Worm (Caenorhabditis elegans) whole organism, early embryonic: Measurements from ENCODE around the gene F53F4.11.

Experiments
- B0310.2 ChIP-seq: sonication (generic microtip); optimal IDR thresholded peaks from 2 replicates; lab custom pipeline; 2016; ENCODE audit warnings: mild to moderate bottlenecking, missing genetic modification characterization, missing compliant biosample characterization
- F13C5.2 ChIP-seq: sonication (generic microtip); optimal IDR thresholded peaks from 2 replicates; lab custom pipeline; 2017; ENCODE audit warnings: mild to moderate bottlenecking, missing genetic modification characterization, inconsistent platforms, missing compliant biosample characterization
- aly-1 ChIP-seq: sonication (generic microtip); optimal IDR thresholded peaks from 2 replicates; lab custom pipeline; 2016; ENCODE audit warnings: missing genetic modification characterization, missing compliant biosample characterization
- ama-1 ChIP-seq: fragments of 150-350 bp; optimal IDR thresholded peaks from 2 replicates; lab custom pipeline; 2014
- ceh-13 ChIP-seq: fragments of 200-800 bp; sonication (Bioruptor generic); optimal IDR thresholded peaks from 2 replicates; lab custom pipeline; 2018; ENCODE audit warnings: mild to moderate bottlenecking, missing genetic modification characterization, missing compliant biosample characterization
- ceh-36 ChIP-seq: sonication (generic microtip); optimal IDR thresholded peaks from 2 replicates; lab custom pipeline; 2016; ENCODE audit warnings: missing genetic modification characterization, inconsistent platforms, missing compliant biosample characterization
- ets-7 ChIP-seq: sonication (generic microtip); optimal IDR thresholded peaks from 2 replicates; lab custom pipeline; 2016; ENCODE audit warnings: missing genotype, missing genetic modification characterization, missing compliant biosample characterization
- flt-1 ChIP-seq: fragments of 200-800 bp; sonication (Bioruptor generic); IDR thresholded peaks from 2 replicates; pipeline ENCODE4 v1.3.6; 2022; ENCODE audit warnings: missing genetic modification characterization, missing compliant biosample characterization
- hmbx-1 ChIP-seq: sonication (generic microtip); optimal IDR thresholded peaks from 2 replicates; lab custom pipeline; 2016; ENCODE audit warnings: mild to moderate bottlenecking, missing genetic modification characterization, missing compliant biosample characterization
- hmg-4 ChIP-seq: fragments of 200-800 bp; sonication (Bioruptor generic); optimal IDR thresholded peaks from 2 replicates; lab custom pipeline; 2018; ENCODE audit warnings: mild to moderate bottlenecking, missing genetic modification characterization, missing compliant biosample characterization
- hnd-1 ChIP-seq: sonication (generic microtip); optimal IDR thresholded peaks from 2 replicates; lab custom pipeline; 2016; ENCODE audit warnings: missing genetic modification characterization, missing compliant biosample characterization
- pes-1 ChIP-seq: fragments of 200-800 bp; sonication (Bioruptor generic); IDR thresholded peaks from 2 replicates; pipeline ENCODE4 v1.3.6; 2022; ENCODE audit warnings: missing genetic modification reagents, missing genetic modification characterization, missing compliant biosample characterization
- scrt-1 ChIP-seq: fragments of 200-800 bp; sonication (Bioruptor generic); IDR thresholded peaks from 2 replicates; pipeline ENCODE4 v1.3.6; 2022; ENCODE audit warnings: missing genetic modification characterization, missing compliant biosample characterization
- sea-1 ChIP-seq: fragments of 200-800 bp; sonication (Bioruptor generic); conservative IDR thresholded peaks from 2 replicates; pipeline ENCODE4 v1.3.6; 2022; ENCODE audit warnings: missing genetic modification characterization, missing compliant biosample characterization
- tbx-11 ChIP-seq: fragments of 200-800 bp; sonication (Bioruptor generic); IDR thresholded peaks from 2 replicates; pipeline ENCODE4 v1.3.6; 2022; ENCODE audit warnings: missing genetic modification characterization, missing compliant biosample characterization
- tbx-37 ChIP-seq: fragments of 200-800 bp; sonication (Bioruptor generic); conservative IDR thresholded peaks from 2 replicates; pipeline ENCODE4 v1.3.6; 2022; ENCODE audit warnings: missing genetic modification reagents, missing genetic modification characterization, missing compliant biosample characterization
- tra-4 ChIP-seq: sonication (generic microtip); optimal IDR thresholded peaks from 2 replicates; lab custom pipeline; 2017; ENCODE audit warnings: missing genetic modification characterization, missing compliant biosample characterization

The F53F4.11 gene

ce11 chrV:13580696-13581095, 43.6 kb downstream of the F53F4.11 start, which contains the start of gene C50B8.5:
C50B8.5 (plus strand) TSS chrV:13580968.
- no peak for TF ChIP-seq hmbx-1 (tag; lab: Kevin White, UChicago)
- no peak for TF ChIP-seq tbx-37 (GFP tag; lab: Robert Waterston, UW)
- no peak for TF ChIP-seq pes-1 (GFP tag; lab: Robert Waterston, UW)
- no peak for TF ChIP-seq flt-1 (GFP tag; lab: Robert Waterston, UW)
- TF ChIP-seq tra-4 (tag; lab: Kevin White, UChicago) = no peak
- no peak for TF ChIP-seq hnd-1 (tag; lab: Kevin White, UChicago)
- TF ChIP-seq ceh-36 (tag; lab: Kevin White, UChicago) = no peak
- TF ChIP-seq F13C5.2 (tag; lab: Kevin White, UChicago) = no peak
- TF ChIP-seq B0310.2 = no peak
- no peak for TF ChIP-seq ama-1 (lab: Kevin White, UChicago)

DNA sequence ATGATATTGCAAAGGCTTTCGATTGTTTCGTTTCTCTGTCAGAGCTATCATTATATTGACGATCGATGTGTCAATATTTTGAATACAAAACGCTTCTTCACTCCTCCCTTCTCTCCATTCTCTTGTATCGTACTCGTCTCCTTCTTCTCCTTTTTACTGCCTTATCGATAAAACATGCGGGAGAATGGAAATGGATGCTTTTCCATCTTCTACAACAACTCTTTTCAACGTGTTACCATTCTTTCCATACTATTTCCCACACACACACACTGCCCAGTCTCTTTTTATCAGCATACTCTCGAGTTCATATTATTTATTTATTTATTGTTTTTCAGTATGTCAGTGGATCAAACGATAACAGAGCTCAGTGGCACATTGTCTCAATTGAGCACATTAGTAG, 45.7 kb downstream of the F53F4.11 start, which contains the start of gene C50B8.6:
Gene C50B8.6, plus strand, starts transcription at position 336 of the 400 bp plus-strand sequence.
- no peak for TF ChIP-seq ets-7
- no peak for TF ChIP-seq tra-4 (tag; lab: Kevin White, UChicago)

- TF ChIP-seq ceh-13 (no peak), tbx-37 (GFP tag; lab: Robert Waterston, UW) (no peak), ceh-36 (tag; lab: Kevin White, UChicago) (no peak), hmbx-1 (tag; lab: Kevin White, UChicago) (no peak), tra-4 (tag; lab: Kevin White, UChicago) (no peak), F13C5.2 (tag; lab: Kevin White, UChicago) (no peak), aly-1 (tag; lab: Kevin White, UChicago) (no peak), ets-7 (no peak), B0310.2 (no peak), hmg-4 (no peak), tbx-11 (GFP tag; lab: Robert Waterston, UW) (no peak), flt-1 (GFP tag; lab: Robert Waterston, UW) (no peak), hnd-1 (tag; lab: Kevin White, UChicago) (no peak), sea-1 (GFP tag; lab: Robert Waterston, UW) (no peak)
These were observed 46.9 kb downstream of the F53F4.11 start for ce11 chrV:13577463-13577862.

- no peak for TF ChIP-seq tbx-37 (GFP tag; lab: Robert Waterston, UW)
- TF ChIP-seq flt-1 (GFP tag; lab: Robert Waterston, UW) = no peak
- no peak for TF ChIP-seq pes-1 (GFP tag; lab: Robert Waterston, UW)
- TF ChIP-seq hmg-4 = no peak
- no peak for TF ChIP-seq sea-1 (GFP tag; lab: Robert Waterston, UW)
- no peak for TF ChIP-seq scrt-1
- no peak for TF ChIP-seq ceh-36 (tag; lab: Kevin White, UChicago)
- TF ChIP-seq tra-4 (tag; lab: Kevin White, UChicago) = no peak
- no peak for TF ChIP-seq ama-1 (lab: Kevin White, UChicago)
- no peak for TF ChIP-seq hnd-1 (tag; lab: Kevin White, UChicago)
These were observed 47.5 kb downstream of the F53F4.11 start for ce11 chrV:13576828-13577227.

DNA sequence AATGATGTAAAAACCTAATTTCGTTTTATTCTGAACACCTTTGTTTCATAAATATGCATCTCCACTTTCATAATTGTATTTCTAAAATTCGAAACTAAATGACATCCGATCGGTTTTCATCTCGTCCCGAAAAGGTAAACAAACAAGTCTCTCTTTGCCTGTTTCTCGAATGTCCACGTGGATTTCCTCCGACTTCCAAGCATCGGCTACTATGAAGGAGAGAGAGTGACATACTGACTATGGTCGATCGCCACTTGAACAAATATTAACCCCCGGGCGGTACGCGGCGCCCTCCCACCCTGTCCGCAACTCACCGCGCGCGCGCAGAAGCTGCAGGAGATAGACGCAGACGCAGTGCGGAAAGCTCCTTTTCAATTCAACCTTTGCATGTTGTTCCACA, 48.5 kb downstream of the F53F4.11 start:
- TF ChIP-seq tra-4 (tag; lab: Kevin White, UChicago) = no peak
- TF ChIP-seq tbx-11 (GFP tag; lab: Robert Waterston, UW) = no peak
- no peak for TF ChIP-seq hnd-1 (tag; lab: Kevin White, UChicago)
- no peak for TF ChIP-seq hmg-4
- no peak for TF ChIP-seq sea-1 (GFP tag; lab: Robert Waterston, UW)
- TF ChIP-seq pes-1 (GFP tag; lab: Robert Waterston, UW) = no peak
- TF ChIP-seq ceh-13 = no peak
- TF ChIP-seq flt-1 (GFP tag; lab: Robert Waterston, UW) = no peak
- TF ChIP-seq ets-7 = no peak
- TF ChIP-seq tbx-37 (GFP tag; lab: Robert Waterston, UW) = no peak
- TF ChIP-seq aly-1 (tag; lab: Kevin White, UChicago) = no peak
- no peak for TF ChIP-seq scrt-1
- no peak for TF ChIP-seq B0310.2
- no peak for TF ChIP-seq hmbx-1 (tag; lab: Kevin White, UChicago)
- no peak for TF ChIP-seq F13C5.2 (tag; lab: Kevin White, UChicago)
- TF ChIP-seq ama-1 (lab: Kevin White, UChicago) = no peak
- TF ChIP-seq ceh-36 (tag; lab: Kevin White, UChicago) = no peak
